Fruit fly (Drosophila melanogaster) whole organism, embryonic: Measurements from ENCODE around the gene CG34183.

Experiments
- Adf1 ChIP-seq: fragments of 200-800 bp; sonication (Bioruptor generic); IDR thresholded peaks from 2 replicates; pipeline ENCODE4 v1.3.6; 2022; ENCODE audit warnings: missing biosample characterization, missing genetic modification characterization
- Asciz ChIP-seq: fragments of 200-800 bp; sonication (Bioruptor generic); optimal IDR thresholded peaks from 2 replicates; lab custom pipeline; 2017; ENCODE audit warnings: missing biosample characterization, mild to moderate bottlenecking, missing genetic modification characterization, missing genetic modification reagents
- B-H2 ChIP-seq: fragments of 200-800 bp; sonication (Bioruptor generic); optimal IDR thresholded peaks from 2 replicates; lab custom pipeline; 2018; ENCODE audit warnings: missing biosample characterization, mild to moderate bottlenecking, missing genetic modification characterization
- CG12155 ChIP-seq: fragments of 200-800 bp; sonication (Bioruptor generic); optimal IDR thresholded peaks from 3 replicates; lab custom pipeline; 2016; ENCODE audit warnings: missing biosample characterization, missing genetic modification characterization
- CG13123 ChIP-seq: fragments of 200-800 bp; sonication (Bioruptor generic); optimal IDR thresholded peaks from 2 replicates; lab custom pipeline; 2016; ENCODE audit warnings: missing biosample characterization, missing genetic modification characterization
- CG13287 ChIP-seq: fragments of 200-800 bp; sonication (Bioruptor generic); IDR thresholded peaks from 2 replicates; pipeline ENCODE4 v1.3.6; 2022; ENCODE audit warnings: missing biosample characterization, missing genetic modification characterization; ENCODE audit not compliant: partially characterized antibody
- CG15514 ChIP-seq: fragments of 200-800 bp; sonication (Bioruptor generic); optimal IDR thresholded peaks from 3 replicates; lab custom pipeline; 2017; ENCODE audit warnings: missing biosample characterization, missing genetic modification characterization, mild to moderate bottlenecking, moderate library complexity, missing genetic modification reagents
- CG17328 ChIP-seq: fragments of 200-800 bp; sonication (Bioruptor generic); IDR thresholded peaks from 2 replicates; pipeline ENCODE4 v1.3.6; 2022; ENCODE audit warnings: missing biosample characterization, missing genetic modification characterization
- CG17568 ChIP-seq: fragments of 200-800 bp; sonication (Bioruptor generic); optimal IDR thresholded peaks from 2 replicates; lab custom pipeline; 2018; ENCODE audit warnings: missing biosample characterization, mild to moderate bottlenecking, missing genetic modification characterization, moderate library complexity
- CG17829 ChIP-seq: fragments of 200-800 bp; optimal IDR thresholded peaks from 2 replicates; lab custom pipeline; 2019; ENCODE audit warnings: missing biosample characterization, mild to moderate bottlenecking, missing genetic modification characterization, moderate library complexity
- CG3281 ChIP-seq: fragments of 200-800 bp; sonication (Bioruptor generic); optimal IDR thresholded peaks from 3 replicates; lab custom pipeline; 2017; ENCODE audit warnings: missing biosample characterization, mild to moderate bottlenecking, missing genetic modification characterization
- CG34224 ChIP-seq: fragments of 200-800 bp; sonication (Bioruptor generic); IDR thresholded peaks from 3 replicates; pipeline ENCODE4 v1.3.6; 2022; ENCODE audit warnings: missing biosample characterization, missing genetic modification characterization; ENCODE audit not compliant: partially characterized antibody
- CG34376 ChIP-seq: fragments of 200-800 bp; sonication (Bioruptor generic); optimal IDR thresholded peaks from 2 replicates; lab custom pipeline; 2018; ENCODE audit warnings: missing biosample characterization, mild to moderate bottlenecking, missing genetic modification characterization
- CG3995 ChIP-seq: fragments of 200-800 bp; sonication (Bioruptor generic); optimal IDR thresholded peaks from 3 replicates; lab custom pipeline; 2016; ENCODE audit warnings: missing biosample characterization, missing genetic modification characterization
- CG4617 ChIP-seq: fragments of 200-800 bp; sonication (Bioruptor generic); optimal IDR thresholded peaks from 3 replicates; lab custom pipeline; 2016; ENCODE audit warnings: missing biosample characterization, missing genetic modification characterization, borderline replicate concordance
- Chrac-16 ChIP-seq: fragments of 200-800 bp; sonication (Bioruptor generic); optimal IDR thresholded peaks from 3 replicates; lab custom pipeline; 2016; ENCODE audit warnings: missing biosample characterization, missing genetic modification characterization
- Dref ChIP-seq: fragments of 200-800 bp; sonication (Bioruptor generic); IDR thresholded peaks from 2 replicates; pipeline ENCODE4 v1.3.6; 2022; ENCODE audit warnings: missing biosample characterization, missing genetic modification characterization
- Drgx ChIP-seq: fragments of 200-800 bp; sonication (Bioruptor generic); IDR thresholded peaks from 2 replicates; pipeline ENCODE4 v1.3.6; 2022; ENCODE audit warnings: missing biosample characterization, missing genetic modification characterization
- E2f2 ChIP-seq: fragments of 200-800 bp; sonication (Bioruptor generic); IDR thresholded peaks from 2 replicates; pipeline ENCODE4 v1.3.6; 2022; ENCODE audit warnings: missing biosample characterization, missing genetic modification characterization
- Fer1 ChIP-seq: fragments of 200-800 bp; sonication (Bioruptor generic); optimal IDR thresholded peaks from 2 replicates; lab custom pipeline; 2017; ENCODE audit warnings: missing biosample characterization, mild to moderate bottlenecking, missing genetic modification characterization
- Gsc ChIP-seq: fragments of 200-800 bp; sonication (Bioruptor generic); IDR thresholded peaks from 2 replicates; pipeline ENCODE4 v1.3.6; 2022; ENCODE audit warnings: missing biosample characterization, missing genetic modification characterization
- H2.0 ChIP-seq: fragments of 200-800 bp; sonication (Bioruptor generic); IDR thresholded peaks from 2 replicates; pipeline ENCODE4 v1.3.6; 2022; ENCODE audit warnings: missing biosample characterization, missing genetic modification characterization
- HLH54F ChIP-seq: fragments of 200-800 bp; sonication (Bioruptor generic); optimal IDR thresholded peaks from 3 replicates; lab custom pipeline; 2016; ENCODE audit warnings: missing biosample characterization, missing genetic modification characterization
- HLHmδ ChIP-seq: fragments of 200-800 bp; sonication (Bioruptor generic); optimal IDR thresholded peaks from 2 replicates; lab custom pipeline; 2018; ENCODE audit warnings: missing biosample characterization, mild to moderate bottlenecking, missing genetic modification characterization, moderate library complexity
- Hr51 ChIP-seq, 2 experiments: fragments of 200-800 bp; sonication (Bioruptor generic); optimal IDR thresholded peaks; 2 replicates in 1 of 2; 3 replicates in 1 of 2; lab custom pipeline; 2016 to 2018; ENCODE audit warnings: missing biosample characterization in 2 of 2, missing genetic modification characterization in 2 of 2, mild to moderate bottlenecking in 1 of 2, moderate library complexity in 1 of 2
- Lhr ChIP-seq: fragments of 200-800 bp; sonication (Bioruptor generic); optimal IDR thresholded peaks from 3 replicates; lab custom pipeline; 2017; ENCODE audit warnings: mild to moderate bottlenecking, missing biosample characterization, missing genetic modification reagents, missing genetic modification characterization
- Meics ChIP-seq: fragments of 200-800 bp; sonication (Bioruptor generic); optimal IDR thresholded peaks from 2 replicates; lab custom pipeline; 2017; ENCODE audit warnings: missing biosample characterization, mild to moderate bottlenecking, missing genetic modification characterization
- NFAT ChIP-seq: fragments of 200-800 bp; sonication (Bioruptor generic); IDR thresholded peaks from 2 replicates; pipeline ENCODE4 v1.3.6; 2022; ENCODE audit warnings: missing biosample characterization, missing genetic modification characterization
- PHDP ChIP-seq: fragments of 200-800 bp; sonication (Bioruptor generic); optimal IDR thresholded peaks from 3 replicates; lab custom pipeline; 2018; ENCODE audit warnings: missing biosample characterization, mild to moderate bottlenecking, missing genetic modification characterization, moderate library complexity
- Scr ChIP-seq: fragments of 200-800 bp; sonication (Bioruptor generic); IDR thresholded peaks from 2 replicates; pipeline ENCODE4 v1.3.6; 2022; ENCODE audit warnings: missing biosample characterization, missing genetic modification characterization; ENCODE audit not compliant: partially characterized antibody
- Sox102F ChIP-seq: fragments of 200-800 bp; sonication (Bioruptor generic); optimal IDR thresholded peaks from 2 replicates; lab custom pipeline; 2018; ENCODE audit warnings: missing biosample characterization, mild to moderate bottlenecking, missing genetic modification characterization, moderate library complexity
- Trl ChIP-seq, 3 experiments: fragments of >200 bp in 2 of 3; fragments of 200-800 bp in 1 of 3; sonication (Bioruptor generic) in 1 of 3; optimal IDR thresholded peaks; 2 replicates in 1 of 3; 3 replicates in 2 of 3; lab custom pipeline; 2016 to 2017; ENCODE audit warnings: missing biosample characterization in 1 of 3, missing genetic modification characterization in 1 of 3
- Xbp1 ChIP-seq: fragments of 200-800 bp; sonication (Bioruptor generic); optimal IDR thresholded peaks from 3 replicates; lab custom pipeline; 2016; ENCODE audit warnings: missing biosample characterization, mild to moderate bottlenecking, missing genetic modification characterization
- bigmax ChIP-seq: fragments of 200-800 bp; sonication (Bioruptor generic); optimal IDR thresholded peaks from 2 replicates; lab custom pipeline; 2018; ENCODE audit warnings: missing biosample characterization, mild to moderate bottlenecking, missing genetic modification characterization
- chif ChIP-seq, 2 experiments: fragments of 200-800 bp; sonication (Bioruptor generic); optimal IDR thresholded peaks; 3 replicates each; lab custom pipeline; 2016; ENCODE audit warnings: missing biosample characterization in 2 of 2, missing genetic modification characterization in 2 of 2
- crc ChIP-seq: fragments of 200-800 bp; sonication (Bioruptor generic); optimal IDR thresholded peaks from 2 replicates; lab custom pipeline; 2016; ENCODE audit warnings: missing biosample characterization, missing genetic modification characterization
- dimm ChIP-seq: fragments of 200-800 bp; sonication (Bioruptor generic); IDR thresholded peaks from 2 replicates; pipeline ENCODE4 v1.3.6; 2022; ENCODE audit warnings: missing biosample characterization, missing genetic modification characterization
- exex ChIP-seq: fragments of 200-800 bp; sonication (Bioruptor generic); optimal IDR thresholded peaks from 4 replicates; lab custom pipeline; 2018; ENCODE audit warnings: missing biosample characterization, mild to moderate bottlenecking, missing genetic modification characterization, moderate library complexity
- grn ChIP-seq: fragments of 200-800 bp; sonication (Bioruptor generic); optimal IDR thresholded peaks from 3 replicates; lab custom pipeline; 2017; ENCODE audit warnings: missing biosample characterization, missing genetic modification characterization
- gro ChIP-seq: fragments of 200-800 bp; sonication (Bioruptor generic); optimal IDR thresholded peaks from 2 replicates; lab custom pipeline; 2016; ENCODE audit warnings: missing biosample characterization, missing genetic modification characterization
- gsb-n ChIP-seq: fragments of 200-800 bp; sonication (Bioruptor generic); optimal IDR thresholded peaks from 3 replicates; lab custom pipeline; 2018; ENCODE audit warnings: missing biosample characterization, mild to moderate bottlenecking, missing genetic modification characterization
- kah ChIP-seq: fragments of 200-800 bp; sonication (Bioruptor generic); optimal IDR thresholded peaks from 2 replicates; lab custom pipeline; 2018; ENCODE audit warnings: missing biosample characterization, mild to moderate bottlenecking, missing genetic modification characterization
- lilli ChIP-seq: fragments of 200-800 bp; sonication (Bioruptor generic); optimal IDR thresholded peaks from 3 replicates; lab custom pipeline; 2016; ENCODE audit warnings: missing biosample characterization, missing genetic modification characterization
- pan ChIP-seq, 4 experiments: fragments of >200 bp in 3 of 4; fragments of 200-800 bp in 1 of 4; sonication (Bioruptor generic) in 1 of 4; optimal IDR thresholded peaks in 3 of 4; IDR thresholded peaks in 1 of 4; 2 replicates each; pipeline versions ENCODE4 v1.3.6 to Lab custom; 2017 to 2022; ENCODE audit warnings: missing biosample characterization in 2 of 4, missing genetic modification characterization in 2 of 4, mixed read lengths in 1 of 4
- phol ChIP-seq: fragments of 200-800 bp; sonication (Bioruptor generic); optimal IDR thresholded peaks from 3 replicates; lab custom pipeline; 2018; ENCODE audit warnings: missing biosample characterization, mild to moderate bottlenecking, missing genetic modification characterization, moderate library complexity
- prd ChIP-seq, 3 experiments: fragments of >200 bp in 2 of 3; fragments of 200-800 bp in 1 of 3; sonication (Bioruptor generic) in 1 of 3; optimal IDR thresholded peaks in 2 of 3; IDR thresholded peaks in 1 of 3; 2 replicates in 2 of 3; 3 replicates in 1 of 3; pipeline versions ENCODE4 v1.3.6 to Lab custom; 2017 to 2022; ENCODE audit warnings: missing biosample characterization in 1 of 3, missing genetic modification characterization in 1 of 3
- slou ChIP-seq: fragments of 200-800 bp; sonication (Bioruptor generic); optimal IDR thresholded peaks from 3 replicates; lab custom pipeline; 2016; ENCODE audit warnings: missing biosample characterization, missing genetic modification characterization
- zfh2 ChIP-seq: fragments of 200-800 bp; sonication (Bioruptor generic); optimal IDR thresholded peaks from 2 replicates; lab custom pipeline; 2016; ENCODE audit warnings: missing biosample characterization, missing genetic modification characterization

Gene CG34183

DNA sequence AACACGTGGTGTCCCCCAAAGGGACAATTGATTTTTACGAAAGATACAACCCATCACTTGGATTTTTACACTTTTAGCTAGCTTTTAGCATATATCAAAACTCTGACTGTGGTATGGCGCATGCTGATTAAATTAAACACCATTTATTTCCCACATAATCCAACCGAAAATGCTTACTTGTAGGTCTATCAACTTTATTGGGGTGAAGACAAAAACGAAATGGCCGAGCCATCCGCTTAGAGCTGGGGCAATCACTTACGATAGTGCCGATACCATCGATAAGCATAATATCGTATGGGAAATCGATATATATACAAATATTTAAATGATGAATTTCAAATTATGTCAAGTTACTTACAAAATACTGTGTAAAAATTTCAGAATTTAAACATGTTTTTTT lies 6.7 kb upstream of the CG34183 start, which contains the start of gene RpS2 (continued):
- TF ChIP-seq crc (GFP tag; lab: Kevin White, UChicago) = no peak
- peak; percentile 52 for TF ChIP-seq Fer1
- TF ChIP-seq NFAT (GFP tag; lab: Robert Waterston, UW) = peak; percentile 36
- TF ChIP-seq exex = peak; percentile 31
- peak; percentile 11 for TF ChIP-seq Asciz (GFP tag; lab: Kevin White, UChicago)
- peak; percentile 13 for TF ChIP-seq HLH54F (GFP tag; lab: Kevin White, UChicago)
- TF ChIP-seq slou (GFP tag; lab: Kevin White, UChicago) = peak; percentile 28
- TF ChIP-seq H2.0 (GFP tag; lab: Robert Waterston, UW) = peak; percentile 32; the same call in 1 of the 2 replicates
- no peak for TF ChIP-seq Drgx (GFP tag; lab: Robert Waterston, UW)
- no peak for TF ChIP-seq Trl (optimal IDR thresholded peaks at IDR 0.05; lab: Kevin White, UChicago)
- peak; percentile 11 for TF ChIP-seq Trl (GFP tag; optimal IDR thresholded peaks at IDR 0.05; lab: Kevin White, UChicago)
- peak; percentile 37 for TF ChIP-seq grn (GFP tag; lab: Kevin White, UChicago)
- TF ChIP-seq dimm (GFP tag; lab: Robert Waterston, UW) = no peak
- no peak for TF ChIP-seq CG17829 (tag; lab: Kevin White, UChicago)
- peak; percentile 11 for TF ChIP-seq zfh2 (GFP tag; lab: Kevin White, UChicago)
- peak in 1 of 2 experiments; percentile 24 for TF ChIP-seq chif (GFP tag; optimal IDR thresholded peaks at IDR 0.05; lab: Kevin White, UChicago)
- TF ChIP-seq CG3281 (GFP tag; lab: Kevin White, UChicago) = peak; percentile 37
- TF ChIP-seq Hr51 (GFP tag; optimal IDR thresholded peaks at IDR 0.05; lab: Kevin White, UChicago) = peak in 1 of 2 experiments; percentile 5
- peak; percentile 51 for TF ChIP-seq Lhr (GFP tag; lab: Kevin White, UChicago)
- peak; percentile 96 for TF ChIP-seq phol (tag; lab: Kevin White, UChicago)
- TF ChIP-seq Meics (GFP tag; lab: Kevin White, UChicago) = peak; percentile 41
- TF ChIP-seq gro (GFP tag; lab: Kevin White, UChicago) = peak; percentile 39
- peak; percentile 71 for TF ChIP-seq CG15514 (GFP tag; lab: Kevin White, UChicago)
- peak; percentile 67 for TF ChIP-seq PHDP (tag; lab: Kevin White, UChicago)
- peak; percentile 84 for TF ChIP-seq E2f2
- peak; percentile 77 for TF ChIP-seq B-H2
- peak; percentile 18 for TF ChIP-seq CG12155 (GFP tag; lab: Kevin White, UChicago)
- no peak for TF ChIP-seq prd (optimal IDR thresholded peaks at IDR 0.05; lab: Kevin White, UChicago)
- no peak for TF ChIP-seq prd (GFP tag; IDR thresholded peaks at IDR 0.05; lab: Robert Waterston, UW)
- TF ChIP-seq Dref (GFP tag; lab: Robert Waterston, UW) = peak; percentile 96
- peak; percentile 60 for TF ChIP-seq gsb-n (tag; lab: Kevin White, UChicago)
- peak; percentile 99 for TF ChIP-seq CG34224 (GFP tag; lab: Robert Waterston, UW)
- TF ChIP-seq Chrac-16 (GFP tag; lab: Kevin White, UChicago) = peak; percentile 21
- TF ChIP-seq bigmax (GFP tag; lab: Kevin White, UChicago) = peak; percentile 66
- peak; percentile 99 for TF ChIP-seq Scr (GFP tag; lab: Robert Waterston, UW)
- peak; percentile 52 for TF ChIP-seq HLHmδ (GFP tag; lab: Kevin White, UChicago)
- TF ChIP-seq pan (optimal IDR thresholded peaks at IDR 0.05; lab: Kevin White, UChicago) = no peak
- peak in 1 of 2 experiments; percentile 7 for TF ChIP-seq pan (GFP tag; optimal IDR thresholded peaks at IDR 0.05 in 1 of 2, IDR thresholded peaks at IDR 0.05 in 1 of 2)
- TF ChIP-seq Sox102F (GFP tag; lab: Kevin White, UChicago) = no peak
- TF ChIP-seq CG13287 (GFP tag; lab: Robert Waterston, UW) = peak; percentile 99
- no peak for TF ChIP-seq Gsc (GFP tag; lab: Robert Waterston, UW)
- TF ChIP-seq Xbp1 (GFP tag; lab: Kevin White, UChicago) = peak; percentile 38
- TF ChIP-seq lilli (GFP tag; lab: Kevin White, UChicago) = peak; percentile 54
- TF ChIP-seq CG4617 = peak; percentile 44
- TF ChIP-seq CG13123 (GFP tag; lab: Kevin White, UChicago) = peak; percentile 36
- peak; percentile 40; the same call in 1 of the 2 replicates for TF ChIP-seq Adf1 (GFP tag; lab: Robert Waterston, UW)
- peak; percentile 60 for TF ChIP-seq CG17328 (GFP tag; lab: Robert Waterston, UW)
- TF ChIP-seq kah = no peak
- TF ChIP-seq CG17568 (GFP tag; lab: Kevin White, UChicago) = peak; percentile 46
- peak; percentile 50 for TF ChIP-seq CG34376 (GFP tag; lab: Kevin White, UChicago)
- peak; percentile 39 for TF ChIP-seq CG3995 (GFP tag; lab: Kevin White, UChicago)
